Fruit fly (Drosophila melanogaster) whole organism, prepupa: ENCODE measurements around the gene mtTFB2.

ENCODE experiments used
- Blimp-1 ChIP-seq: fragments of 200-800 bp; sonication (Bioruptor generic); optimal IDR thresholded peaks from 3 replicates; lab custom pipeline; 2017; ENCODE audit warnings: missing biosample characterization, missing genetic modification characterization, mild to moderate bottlenecking, moderate library complexity, missing genetic modification reagents
- CG6792 ChIP-seq: fragments of 200-800 bp; sonication (Bioruptor generic); optimal IDR thresholded peaks from 3 replicates; lab custom pipeline; 2016; ENCODE audit warnings: missing biosample characterization, missing genetic modification characterization
- CG7368 ChIP-seq: fragments of 200-800 bp; sonication (Bioruptor generic); optimal IDR thresholded peaks from 3 replicates; lab custom pipeline; 2016; ENCODE audit warnings: missing biosample characterization, missing genetic modification characterization
- CG8319 ChIP-seq: fragments of 200-800 bp; sonication (Bioruptor generic); optimal IDR thresholded peaks from 3 replicates; lab custom pipeline; 2016; ENCODE audit warnings: missing biosample characterization, missing genetic modification characterization
- Ets21C ChIP-seq: fragments of 200-800 bp; sonication (Bioruptor generic); optimal IDR thresholded peaks from 3 replicates; lab custom pipeline; 2016; ENCODE audit warnings: missing biosample characterization, missing genetic modification characterization
- Hr38 ChIP-seq: sonication (Bioruptor generic); optimal IDR thresholded peaks from 2 replicates; lab custom pipeline; 2016; ENCODE audit warnings: missing biosample characterization, missing genetic modification characterization
- Hr4 ChIP-seq: fragments of 200-800 bp; sonication (Bioruptor generic); optimal IDR thresholded peaks from 3 replicates; lab custom pipeline; 2016; ENCODE audit warnings: missing biosample characterization, missing genetic modification characterization
- Lpt ChIP-seq: fragments of 200-800 bp; sonication (Bioruptor generic); optimal IDR thresholded peaks from 3 replicates; lab custom pipeline; 2016; ENCODE audit warnings: missing biosample characterization, missing genetic modification characterization
- Met ChIP-seq: fragments of 200-800 bp; sonication (Bioruptor generic); optimal IDR thresholded peaks from 3 replicates; lab custom pipeline; 2016; ENCODE audit warnings: missing biosample characterization, missing genetic modification characterization
- Sox14 ChIP-seq: fragments of 200-800 bp; sonication (Bioruptor generic); optimal IDR thresholded peaks from 3 replicates; lab custom pipeline; 2016; ENCODE audit warnings: missing biosample characterization, missing genetic modification characterization
- acj6 ChIP-seq: fragments of 200-800 bp; sonication (Bioruptor generic); optimal IDR thresholded peaks from 3 replicates; lab custom pipeline; 2016; ENCODE audit warnings: missing biosample characterization, missing genetic modification characterization
- dac ChIP-seq: fragments of 200-800 bp; sonication (Bioruptor generic); optimal IDR thresholded peaks from 2 replicates; lab custom pipeline; 2017; ENCODE audit warnings: missing biosample characterization, mild to moderate bottlenecking, missing genetic modification characterization
- esn ChIP-seq: fragments of 200-800 bp; sonication (Bioruptor generic); optimal IDR thresholded peaks from 2 replicates; lab custom pipeline; 2016; ENCODE audit warnings: missing biosample characterization, mild to moderate bottlenecking, missing genetic modification characterization, moderate library complexity
- topi ChIP-seq: fragments of 200-800 bp; sonication (Bioruptor generic); optimal IDR thresholded peaks from 3 replicates; lab custom pipeline; 2016; ENCODE audit warnings: missing biosample characterization, missing genetic modification characterization

DNA sequence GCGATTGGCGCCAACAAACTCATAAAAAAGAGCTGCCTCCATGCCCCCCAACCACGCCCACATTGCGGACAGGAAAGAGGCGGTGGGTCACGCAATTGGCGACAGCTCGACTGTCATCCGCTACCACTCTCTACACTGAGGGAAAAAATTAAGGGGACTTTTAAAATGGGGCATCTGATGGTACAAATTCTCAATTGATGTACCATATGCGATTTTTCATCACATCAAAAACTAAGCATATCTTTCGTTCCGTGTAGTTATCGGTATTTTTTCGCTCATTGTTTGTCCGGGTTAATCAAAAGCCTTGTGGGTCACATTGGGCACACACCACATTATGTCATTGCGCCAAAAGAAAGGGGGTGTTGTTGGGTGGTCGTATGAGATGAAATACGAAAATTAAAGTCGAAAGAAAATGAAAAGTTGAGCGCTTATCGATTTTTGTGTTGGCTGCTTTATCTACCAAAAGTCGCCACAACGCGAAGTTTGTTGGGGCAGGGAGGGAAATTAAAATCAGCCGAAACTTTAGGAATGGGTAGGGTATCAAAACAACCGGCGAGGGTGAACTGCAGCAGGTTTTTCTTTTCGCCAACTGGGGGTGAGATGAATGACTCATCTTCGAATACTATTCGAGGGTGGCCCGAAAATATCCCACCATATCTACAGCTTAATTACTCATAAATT, 21.2 kb upstream of the mtTFB2 start:
- TF ChIP-seq Met (GFP tag; lab: Kevin White, UChicago), result no peak
- no peak for TF ChIP-seq esn (GFP tag; lab: Kevin White, UChicago)
- no peak for TF ChIP-seq Lpt (GFP tag; lab: Kevin White, UChicago)
- no peak for TF ChIP-seq Blimp-1 (GFP tag; lab: Kevin White, UChicago)
- TF ChIP-seq CG7368 (GFP tag; lab: Kevin White, UChicago), result no peak
- no peak for TF ChIP-seq dac
- TF ChIP-seq Sox14 (GFP tag; lab: Kevin White, UChicago), result no peak
- no peak for TF ChIP-seq Hr4 (GFP tag; lab: Kevin White, UChicago)
- no peak for TF ChIP-seq topi (GFP tag; lab: Kevin White, UChicago)
- no peak for TF ChIP-seq acj6
- no peak for TF ChIP-seq CG6792 (GFP tag; lab: Kevin White, UChicago)
- TF ChIP-seq CG8319, result no peak
- TF ChIP-seq Ets21C, result no peak
- no peak for TF ChIP-seq Hr38 (GFP tag; lab: Kevin White, UChicago)
